Worm (Caenorhabditis elegans) whole organism, L3 larva: ENCODE data around the gene W02G9.4.

ENCODE experiments used
- R02D3.7 ChIP-seq: fragments of 150-350 bp; optimal IDR thresholded peaks from 2 replicates; lab custom pipeline; 2014; ENCODE audit warnings: missing biosample characterization, missing genetic modification characterization
- ama-1 ChIP-seq: fragments of 150-350 bp; optimal IDR thresholded peaks from 2 replicates; lab custom pipeline; 2018
- ceh-16 ChIP-seq: sonication (generic microtip); optimal IDR thresholded peaks from 2 replicates; lab custom pipeline; 2017; ENCODE audit warnings: missing biosample characterization, missing genetic modification characterization
- ceh-82 ChIP-seq: fragments of 150-350 bp; optimal IDR thresholded peaks from 2 replicates; lab custom pipeline; 2014; ENCODE audit warnings: missing biosample characterization, missing genetic modification characterization
- ceh-9 ChIP-seq: sonication (generic microtip); optimal IDR thresholded peaks from 2 replicates; lab custom pipeline; 2018; ENCODE audit warnings: missing biosample characterization, missing genetic modification characterization
- daf-12 ChIP-seq: fragments of 150-350 bp; optimal IDR thresholded peaks from 2 replicates; lab custom pipeline; 2014; ENCODE audit warnings: missing biosample characterization, missing genetic modification reagents, missing genetic modification characterization
- elt-1 ChIP-seq: fragments of 150-350 bp; optimal IDR thresholded peaks from 2 replicates; lab custom pipeline; 2014; ENCODE audit warnings: missing biosample characterization, missing genetic modification characterization
- elt-2 ChIP-seq: sonication (generic microtip); optimal IDR thresholded peaks from 2 replicates; lab custom pipeline; 2016; ENCODE audit warnings: missing genetic modification reagents, mild to moderate bottlenecking, missing genetic modification characterization, missing compliant biosample characterization
- elt-3 ChIP-seq, 3 experiments: fragments of 150-350 bp in 1 of 3; sonication (generic microtip) in 2 of 3; optimal IDR thresholded peaks; 2 replicates in 2 of 3; 4 replicates in 1 of 3; lab custom pipeline; 2014 to 2017; ENCODE audit warnings: missing biosample characterization in 3 of 3, missing genetic modification characterization in 3 of 3
- eor-1 ChIP-seq, 2 experiments: fragments of 150-350 bp; optimal IDR thresholded peaks; 2 replicates each; lab custom pipeline; 2014 to 2018; ENCODE audit warnings: missing biosample characterization in 2 of 2, missing genetic modification characterization in 2 of 2
- fkh-10 ChIP-seq: sonication (generic microtip); optimal IDR thresholded peaks from 2 replicates; lab custom pipeline; 2017; ENCODE audit warnings: missing biosample characterization, missing genetic modification reagents, missing genetic modification characterization
- fkh-2 ChIP-seq: fragments of 150-350 bp; optimal IDR thresholded peaks from 2 replicates; lab custom pipeline; 2014; ENCODE audit warnings: missing biosample characterization, missing genetic modification reagents, missing genetic modification characterization
- fos-1 ChIP-seq: fragments of 150-350 bp; optimal IDR thresholded peaks from 2 replicates; lab custom pipeline; 2014; ENCODE audit warnings: missing biosample characterization, missing genetic modification characterization
- jun-1 ChIP-seq: fragments of 150-350 bp; optimal IDR thresholded peaks from 2 replicates; lab custom pipeline; 2014; ENCODE audit warnings: missing biosample characterization, missing genetic modification reagents, missing genetic modification characterization
- mdl-1 ChIP-seq: fragments of 150-350 bp; optimal IDR thresholded peaks from 2 replicates; lab custom pipeline; 2014; ENCODE audit warnings: missing biosample characterization, missing genetic modification characterization
- mml-1 ChIP-seq: fragments of 150-350 bp; sonication (generic microtip); optimal IDR thresholded peaks from 3 replicates; lab custom pipeline; 2014; ENCODE audit warnings: missing biosample characterization, missing genetic modification characterization
- nfya-1 ChIP-seq: sonication (generic microtip); optimal IDR thresholded peaks from 2 replicates; lab custom pipeline; 2017; ENCODE audit warnings: missing genetic modification characterization, mild to moderate bottlenecking, missing compliant biosample characterization, antibody characterized with exemption, moderate library complexity; ENCODE audit not compliant: insufficient read depth
- nhr-25 ChIP-seq: sonication (generic microtip); optimal IDR thresholded peaks from 2 replicates; lab custom pipeline; 2017; ENCODE audit warnings: missing biosample characterization, missing genetic modification characterization
- nhr-28 ChIP-seq: fragments of 150-350 bp; optimal IDR thresholded peaks from 2 replicates; lab custom pipeline; 2014; ENCODE audit warnings: missing biosample characterization, missing genetic modification characterization
- nhr-67 ChIP-seq: fragments of 150-350 bp; optimal IDR thresholded peaks from 2 replicates; lab custom pipeline; 2014; ENCODE audit warnings: missing biosample characterization, missing genetic modification characterization
- nhr-77 ChIP-seq: fragments of 150-350 bp; optimal IDR thresholded peaks from 2 replicates; lab custom pipeline; 2014; ENCODE audit warnings: missing biosample characterization, missing genetic modification characterization
- pqm-1 ChIP-seq: fragments of 150-350 bp; optimal IDR thresholded peaks from 2 replicates; lab custom pipeline; 2017; ENCODE audit warnings: missing biosample characterization, missing genetic modification characterization, inconsistent platforms
- sea-2 ChIP-seq: fragments of 150-350 bp; sonication (generic microtip); optimal IDR thresholded peaks from 4 replicates; lab custom pipeline; 2014; ENCODE audit warnings: missing biosample characterization, missing genetic modification reagents, missing genetic modification characterization
- unc-39 ChIP-seq: sonication (generic microtip); optimal IDR thresholded peaks from 4 replicates; lab custom pipeline; 2017; ENCODE audit warnings: missing biosample characterization, missing genetic modification characterization
- unc-62 ChIP-seq: fragments of 150-350 bp; sonication (generic microtip); optimal IDR thresholded peaks from 4 replicates; lab custom pipeline; 2014; ENCODE audit warnings: missing biosample characterization, missing genetic modification reagents, missing genetic modification characterization
- zag-1 ChIP-seq: fragments of 150-350 bp; optimal IDR thresholded peaks from 2 replicates; lab custom pipeline; 2014; ENCODE audit warnings: missing biosample characterization, missing genetic modification characterization
- ztf-4 ChIP-seq: fragments of 150-350 bp; optimal IDR thresholded peaks from 2 replicates; lab custom pipeline; 2014; ENCODE audit warnings: missing biosample characterization, missing genetic modification characterization

The W02G9.4 gene

DNA sequence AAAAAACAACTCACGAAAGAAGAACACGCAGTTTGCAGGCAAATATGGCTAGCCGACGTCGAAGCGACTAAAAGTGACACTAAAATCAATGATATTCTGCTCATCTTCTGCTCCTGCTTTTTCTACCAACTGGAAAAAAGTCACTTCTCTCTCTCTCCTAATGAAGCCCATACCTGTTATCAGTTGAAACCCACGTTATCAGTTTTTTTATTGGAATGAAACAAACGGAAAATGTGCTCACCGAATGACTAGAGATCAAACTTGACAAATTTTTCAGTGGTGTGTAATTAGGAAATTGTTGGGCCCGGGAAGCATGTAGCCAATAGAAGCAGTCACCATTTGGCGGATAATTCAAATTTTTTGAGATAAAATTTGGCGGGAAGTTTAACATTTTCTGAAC is 44.7 kb downstream of the W02G9.4 start, which contains the start of gene C24B9.3:
Gene C24B9.3, minus strand, starts transcription at position 171 of the 400 bp plus-strand sequence.
- TF ChIP-seq sea-2 (no peak), jun-1 (tag; lab: Kevin White, UChicago) (no peak), nhr-77 (tag; lab: Kevin White, UChicago) (no peak), pqm-1 (tag; lab: Kevin White, UChicago) (peak; percentile 80), ama-1 (no peak), mml-1 (tag; lab: Kevin White, UChicago) (no peak), elt-2 (tag; lab: Kevin White, UChicago) (peak; percentile 86), daf-12 (tag; lab: Kevin White, UChicago) (no peak), fkh-2 (tag; lab: Kevin White, UChicago) (no peak), ceh-82 (no peak), R02D3.7 (tag; lab: Kevin White, UChicago) (no peak), eor-1 (tag; optimal IDR thresholded peaks at IDR 0.05; lab: Kevin White, UChicago) (no peak), elt-1 (tag; lab: Kevin White, UChicago) (no peak), ceh-16 (no peak), unc-62 (GFP tag; lab: Kevin White, UChicago) (no peak), nhr-25 (tag; lab: Kevin White, UChicago) (no peak), zag-1 (tag; lab: Kevin White, UChicago) (no peak), ztf-4 (tag; lab: Kevin White, UChicago) (no peak), ceh-9 (tag; lab: Kevin White, UChicago) (no peak), nfya-1 (tag; lab: Kevin White, UChicago) (peak; percentile 14)

DNA sequence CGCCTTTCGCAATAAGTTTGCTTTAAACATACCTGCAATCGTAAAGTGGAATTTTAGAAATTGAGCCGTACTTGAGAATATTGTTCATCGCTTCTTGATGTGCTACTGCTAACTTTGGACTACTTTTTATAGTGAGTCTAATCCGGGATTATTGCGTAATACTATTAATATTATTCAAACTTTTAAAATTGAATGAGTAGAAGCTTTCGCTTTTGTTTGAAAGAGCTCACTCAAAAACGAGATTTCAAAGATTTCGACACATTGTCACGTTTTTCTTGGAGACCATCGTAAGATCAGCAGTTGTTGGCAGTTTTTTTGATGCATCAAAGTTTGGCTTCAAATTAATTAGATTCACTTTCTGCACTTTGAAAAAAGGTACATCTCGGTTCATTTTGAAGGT is 46.8 kb downstream of the W02G9.4 start, which contains the start of gene srt-28:
Gene srt-28, minus strand, starts transcription at position 101 of the 400 bp plus-strand sequence.
- TF ChIP-seq fkh-10: no peak
- TF ChIP-seq nhr-25 (tag; lab: Kevin White, UChicago): no peak

DNA sequence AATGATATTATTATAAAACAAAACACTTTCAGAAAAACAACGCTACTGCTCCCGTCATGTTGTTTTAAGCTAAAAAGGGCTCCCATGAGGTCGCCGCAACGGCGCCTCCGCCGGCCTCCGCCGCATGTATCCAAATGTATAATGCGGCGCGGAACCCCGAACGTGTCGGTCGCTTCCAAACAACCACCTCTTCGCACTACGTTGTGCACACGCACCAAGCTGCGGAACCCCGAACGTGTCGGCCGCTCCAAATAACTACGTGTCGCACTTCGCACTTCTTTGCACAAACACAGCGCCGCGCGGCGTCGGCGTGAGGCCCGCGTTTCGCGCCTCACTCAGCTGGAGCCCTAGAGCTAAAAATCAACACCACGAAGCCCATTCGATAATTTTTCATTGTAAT is 50.2 kb downstream of the W02G9.4 start:
- TF ChIP-seq nhr-28 (tag; lab: Kevin White, UChicago) (no peak), nhr-77 (tag; lab: Kevin White, UChicago) (no peak), elt-2 (tag; lab: Kevin White, UChicago) (no peak), mdl-1 (tag; lab: Kevin White, UChicago) (no peak), ceh-9 (tag; lab: Kevin White, UChicago) (no peak), unc-39 (tag; lab: Kevin White, UChicago) (no peak), ztf-4 (tag; lab: Kevin White, UChicago) (no peak), fos-1 (tag; lab: Kevin White, UChicago) (no peak), mml-1 (tag; lab: Kevin White, UChicago) (no peak), R02D3.7 (tag; lab: Kevin White, UChicago) (no peak), nhr-67 (tag; lab: Kevin White, UChicago) (no peak)

DNA sequence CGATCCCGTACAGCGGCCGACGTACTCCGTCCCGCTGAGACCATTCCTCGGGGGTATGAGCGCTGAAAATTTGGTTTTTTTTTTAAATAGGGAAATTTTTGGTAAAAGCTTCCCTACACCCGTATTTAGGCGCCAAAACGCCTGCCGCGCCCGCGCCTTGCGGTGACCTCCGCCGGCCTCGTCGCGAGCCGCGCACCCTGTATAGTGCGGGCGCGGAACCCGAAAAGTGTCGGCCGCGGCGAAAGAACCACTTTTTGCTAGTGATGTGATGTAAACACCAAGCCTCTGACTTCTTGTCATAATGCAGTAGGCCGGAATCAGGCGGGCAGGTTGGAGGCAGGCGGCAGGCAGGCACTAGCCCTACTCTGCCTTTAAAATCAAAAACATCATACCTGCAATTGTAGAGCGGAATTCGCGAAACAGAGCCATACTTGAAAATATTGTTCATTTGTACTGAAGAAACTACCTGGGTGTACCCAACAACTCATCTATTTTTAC is 52.0 kb downstream of the W02G9.4 start, which contains the start of gene srt-29:
Gene srt-29, minus strand, starts transcription at position 448 of the 498 bp plus-strand sequence.
- TF ChIP-seq elt-2 (tag; lab: Kevin White, UChicago) (no peak), ceh-16 (no peak), elt-3 (tag; optimal IDR thresholded peaks at IDR 0.05; lab: Kevin White, UChicago) (no peak), fos-1 (tag; lab: Kevin White, UChicago) (no peak), nhr-77 (tag; lab: Kevin White, UChicago) (no peak), sea-2 (no peak)
- TF ChIP-seq, all 47 proteins: peak for 0
